Worm (Caenorhabditis elegans): ENCODE data around the gene tag-164.

Gene tag-164

DNA sequence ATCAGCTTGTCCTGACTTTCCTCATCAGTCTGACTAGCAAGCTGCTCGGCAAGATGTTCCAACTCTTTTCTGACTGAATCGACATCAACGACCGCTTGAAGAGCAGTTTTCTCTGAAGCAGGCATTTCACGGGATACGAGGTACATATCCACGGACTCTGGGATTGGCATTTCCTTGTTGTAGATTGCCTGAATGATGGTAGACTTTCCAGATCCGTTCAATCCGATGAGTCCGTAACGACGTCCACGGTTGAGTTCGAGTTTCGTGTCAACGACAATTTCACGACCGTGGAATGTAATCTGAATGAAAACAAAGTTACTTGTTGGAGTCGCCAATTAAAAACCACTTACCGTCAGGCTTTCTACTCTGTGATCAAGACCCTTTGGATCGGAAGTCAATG is 2.2 kb downstream of the tag-164 start:
- TF ChIP-seq F49E8.2 (tag; optimal IDR thresholded peaks at IDR 0.05; ENCODE audit: borderline replicate concordance) (no peak), ceh-32 (tag; optimal IDR thresholded peaks at IDR 0.05; ENCODE audit: poor library complexity) (no peak), Y48G9A.11 (GFP tag; IDR thresholded peaks at IDR 0.05) (no peak), unc-62 (GFP tag; optimal IDR thresholded peaks at IDR 0.05 in 1 of 2) (no peak), unc-62 (tag; optimal IDR thresholded peaks at IDR 0.05) (no peak), lir-3 (tag; optimal IDR thresholded peaks at IDR 0.05) (no peak), lin-13 (GFP tag; optimal IDR thresholded peaks at IDR 0.05) (no peak), pqm-1 (tag; optimal IDR thresholded peaks at IDR 0.05) (no peak), cey-2 (tag; optimal IDR thresholded peaks at IDR 0.05; ENCODE audit: borderline replicate concordance, insufficient read depth) (no peak), ZK337.2 (GFP tag; IDR thresholded peaks at IDR 0.05) (no peak), aly-2 (tag; optimal IDR thresholded peaks at IDR 0.05) (no peak)

DNA sequence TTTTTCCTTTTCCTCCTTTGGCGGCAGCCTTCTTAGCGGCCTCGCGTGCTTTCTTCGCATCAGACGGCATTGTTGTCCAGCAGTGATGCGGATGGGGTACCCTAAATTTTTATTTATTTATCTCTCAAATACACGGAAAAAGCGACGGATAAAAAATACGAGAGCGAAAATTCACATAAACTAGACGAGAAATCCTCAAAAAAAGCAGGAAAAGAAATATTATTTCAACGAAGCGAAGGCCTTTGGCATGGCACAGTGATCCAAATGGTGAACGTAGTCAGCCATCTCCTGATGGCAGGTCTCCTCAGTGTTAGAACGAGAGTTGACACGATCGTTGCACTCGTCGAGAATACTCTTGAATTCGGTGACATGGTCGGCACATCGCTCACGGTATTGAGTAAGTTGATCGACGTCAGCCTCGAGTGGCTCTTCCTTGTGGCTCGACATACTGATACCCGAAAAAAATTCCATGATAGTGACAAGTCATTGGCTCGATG is 2.8 kb downstream of the tag-164 start, which contains the start of the genes abcf-2 and T27E9.2:
abcf-2 (minus strand) TSS at position 101 of the 497 bp plus-strand sequence.
T27E9.2 (minus strand) TSS at position 447 of the 497 bp plus-strand sequence.
- TF ChIP-seq ceh-20 (GFP tag; IDR thresholded peaks at IDR 0.05), result no peak
- TF ChIP-seq lin-15B (tag; optimal IDR thresholded peaks at IDR 0.05), result no peak
- TF ChIP-seq mdt-29 (GFP tag; IDR thresholded peaks at IDR 0.05), result no peak
- no peak for TF ChIP-seq duxl-1 (tag; optimal IDR thresholded peaks at IDR 0.05; ENCODE audit: poor library complexity)
- TF ChIP-seq daf-8 (GFP tag; IDR thresholded peaks at IDR 0.05), result no peak
- TF ChIP-seq zag-1 (tag; optimal IDR thresholded peaks at IDR 0.05), result no peak
- TF ChIP-seq T20F7.1 (GFP tag; optimal IDR thresholded peaks at IDR 0.05), result no peak
- no peak for TF ChIP-seq ztf-11 (tag; optimal IDR thresholded peaks at IDR 0.05)
- no peak for TF ChIP-seq fos-1 (tag; optimal IDR thresholded peaks at IDR 0.05)
- no peak for TF ChIP-seq dmd-8 (GFP tag; IDR thresholded peaks at IDR 0.05)
- TF ChIP-seq lin-1 (GFP tag; IDR thresholded peaks at IDR 0.05), result no peak
- no peak for TF ChIP-seq nhr-237 (tag; optimal IDR thresholded peaks at IDR 0.05)
- TF ChIP-seq cey-2 (tag; optimal IDR thresholded peaks at IDR 0.05; ENCODE audit: borderline replicate concordance, insufficient read depth), result no peak

DNA sequence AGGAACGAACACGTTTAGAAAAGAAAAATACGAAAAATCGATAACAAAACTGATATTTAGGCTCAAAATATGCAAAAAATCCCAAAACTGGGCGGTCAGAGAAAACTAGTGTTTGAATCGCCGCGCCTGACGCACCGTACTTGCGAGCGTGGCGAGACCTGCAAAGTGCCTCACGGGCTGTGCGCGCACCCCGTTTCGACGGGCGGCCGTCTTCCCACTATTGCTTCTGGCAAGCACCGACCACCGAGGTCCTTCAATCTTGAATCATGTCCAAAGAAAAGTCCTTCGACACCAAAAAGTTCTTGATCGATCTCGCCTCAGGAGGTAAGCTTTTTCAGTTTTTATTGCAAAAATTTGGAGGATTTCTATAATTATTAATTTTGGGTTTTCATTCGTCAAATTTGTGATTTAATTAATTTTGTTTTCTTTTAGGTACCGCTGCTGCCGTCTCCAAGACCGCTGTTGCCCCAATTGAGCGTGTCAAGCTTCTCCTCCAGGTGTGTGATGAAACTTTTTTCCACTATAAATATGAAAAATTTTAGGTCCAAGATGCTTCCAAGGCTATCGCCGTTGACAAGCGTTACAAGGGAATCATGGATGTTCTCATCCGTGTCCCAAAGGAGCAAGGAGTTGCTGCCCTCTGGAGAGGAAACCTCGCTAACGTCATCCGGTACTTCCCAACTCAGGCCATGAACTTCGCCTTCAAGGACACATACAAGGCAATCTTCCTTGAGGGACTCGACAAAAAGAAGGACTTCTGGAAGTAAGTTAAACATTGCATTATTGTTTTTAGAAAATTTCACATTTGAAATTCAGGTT is 3.8 kb downstream of the tag-164 start, which contains the start of gene ant-1.1:
ant-1.1 (plus strand) TSS at position 199 of the 819 bp plus-strand sequence.
- TF ChIP-seq nhr-102 (tag; optimal IDR thresholded peaks at IDR 0.05) (peak; percentile 84), ceh-44 (GFP tag; IDR thresholded peaks at IDR 0.05) (peak; percentile 47; the same call in 1 of the 2 replicates), ceh-82 (tag; optimal IDR thresholded peaks at IDR 0.05) (no peak), nhr-76 (tag; optimal IDR thresholded peaks at IDR 0.05) (no peak), hif-1 (tag; optimal IDR thresholded peaks at IDR 0.05) (peak in 1 of 2 experiments; percentile 90), Y75B8A.6 (GFP tag; IDR thresholded peaks at IDR 0.05) (peak; percentile 82), lin-1 (GFP tag; IDR thresholded peaks at IDR 0.05) (peak; percentile 45; the same call in 1 of the 2 replicates), dve-1 (tag; optimal IDR thresholded peaks at IDR 0.05; ENCODE audit: insufficient read depth) (peak; percentile 93), jun-1 (tag; optimal IDR thresholded peaks at IDR 0.05) (peak; percentile 47), egl-43 (GFP tag; IDR thresholded peaks at IDR 0.05) (peak; percentile 88), nhr-11 (tag; optimal IDR thresholded peaks at IDR 0.05) (peak; percentile 89), nhr-28 (tag; optimal IDR thresholded peaks at IDR 0.05) (peak; percentile 52), lin-39 (tag; optimal IDR thresholded peaks at IDR 0.05) (no peak), ctbp-1 (GFP tag; IDR thresholded peaks at IDR 0.05) (peak; percentile 75), snpc-1.2 (GFP tag; IDR thresholded peaks at IDR 0.05) (0 out of 2 replicates have a peak, but pooled peaks have one; percentile 43), php-3 (GFP tag; IDR thresholded peaks at IDR 0.05) (0 out of 2 replicates have a peak, but pooled peaks have one; percentile 36), lir-3 (tag; optimal IDR thresholded peaks at IDR 0.05) (no peak), F44E2.7 (GFP tag; IDR thresholded peaks at IDR 0.05) (no peak), nhr-6 (tag; optimal IDR thresholded peaks at IDR 0.05) (peak; percentile 86), nhr-111 (GFP tag; optimal IDR thresholded peaks at IDR 0.05) (no peak), lim-7 (GFP tag; IDR thresholded peaks at IDR 0.05) (peak; percentile 64; the same call in 1 of the 2 replicates), nhr-42 (GFP tag; IDR thresholded peaks at IDR 0.05) (peak; percentile 93), fkh-10 (GFP tag; optimal IDR thresholded peaks at IDR 0.05) (peak; percentile 64), zag-1 (tag; optimal IDR thresholded peaks at IDR 0.05) (no peak), egl-27 (tag; optimal IDR thresholded peaks at IDR 0.05) (no peak), lsy-2 (tag; optimal IDR thresholded peaks at IDR 0.05) (peak; percentile 98 to 99)
